Worm (Caenorhabditis elegans) whole organism, L3 larva: ENCODE data around the gene C42C1.19.

Source experiments
- aly-2 ChIP-seq: fragments of 150-350 bp; optimal IDR thresholded peaks from 2 replicates; lab custom pipeline; 2014; ENCODE audit warnings: missing biosample characterization, missing genetic modification characterization
- ama-1 ChIP-seq: fragments of 150-350 bp; optimal IDR thresholded peaks from 2 replicates; lab custom pipeline; 2018
- ceh-82 ChIP-seq: fragments of 150-350 bp; optimal IDR thresholded peaks from 2 replicates; lab custom pipeline; 2014; ENCODE audit warnings: missing biosample characterization, missing genetic modification characterization
- ceh-9 ChIP-seq: sonication (generic microtip); optimal IDR thresholded peaks from 2 replicates; lab custom pipeline; 2018; ENCODE audit warnings: missing biosample characterization, missing genetic modification characterization
- elt-1 ChIP-seq: fragments of 150-350 bp; optimal IDR thresholded peaks from 2 replicates; lab custom pipeline; 2014; ENCODE audit warnings: missing biosample characterization, missing genetic modification characterization
- fkh-10 ChIP-seq: sonication (generic microtip); optimal IDR thresholded peaks from 2 replicates; lab custom pipeline; 2017; ENCODE audit warnings: missing biosample characterization, missing genetic modification reagents, missing genetic modification characterization
- nhr-237 ChIP-seq: fragments of 150-350 bp; optimal IDR thresholded peaks from 2 replicates; lab custom pipeline; 2014; ENCODE audit warnings: missing biosample characterization, missing genetic modification characterization
- nhr-25 ChIP-seq: sonication (generic microtip); optimal IDR thresholded peaks from 2 replicates; lab custom pipeline; 2017; ENCODE audit warnings: missing biosample characterization, missing genetic modification characterization
- nhr-76 ChIP-seq: fragments of 150-350 bp; sonication (generic microtip); optimal IDR thresholded peaks from 5 replicates; lab custom pipeline; 2014; ENCODE audit warnings: missing biosample characterization, missing genetic modification characterization
- snpc-4 ChIP-seq: fragments of 150-350 bp; optimal IDR thresholded peaks from 2 replicates; lab custom pipeline; 2014; ENCODE audit warnings: missing biosample characterization, missing genetic modification characterization
- zag-1 ChIP-seq: fragments of 150-350 bp; optimal IDR thresholded peaks from 2 replicates; lab custom pipeline; 2014; ENCODE audit warnings: missing biosample characterization, missing genetic modification characterization

- no peak for TF ChIP-seq elt-1 (tag; lab: Kevin White, UChicago)
- no peak for TF ChIP-seq nhr-25 (tag; lab: Kevin White, UChicago)
- no peak for TF ChIP-seq zag-1 (tag; lab: Kevin White, UChicago)
- no peak for TF ChIP-seq nhr-237 (tag; lab: Kevin White, UChicago)
- TF ChIP-seq snpc-4 = no peak
- TF ChIP-seq fkh-10 (GFP tag; lab: Kevin White, UChicago) = no peak
- TF ChIP-seq aly-2 = no peak
- TF ChIP-seq ceh-9 (tag; lab: Kevin White, UChicago) = no peak
- TF ChIP-seq ceh-82 (tag; lab: Kevin White, UChicago) = no peak
- TF ChIP-seq nhr-76 (tag; lab: Kevin White, UChicago) = no peak
- no peak for TF ChIP-seq ama-1 (lab: Kevin White, UChicago)
Measured at ce11 chrIV:12282873-12283272, 334 bp downstream of the C42C1.19 start, which contains the start of gene hpo-12.
